Worm (Caenorhabditis elegans) whole organism, L3 larva: ENCODE data around the gene F46B6.2.

Experiments used
- aly-2 ChIP-seq: fragments of 150-350 bp; optimal IDR thresholded peaks from 2 replicates; lab custom pipeline; 2014; ENCODE audit warnings: missing biosample characterization, missing genetic modification characterization
- ama-1 ChIP-seq: fragments of 150-350 bp; optimal IDR thresholded peaks from 2 replicates; lab custom pipeline; 2018
- ceh-82 ChIP-seq: fragments of 150-350 bp; optimal IDR thresholded peaks from 2 replicates; lab custom pipeline; 2014; ENCODE audit warnings: missing biosample characterization, missing genetic modification characterization
- ceh-9 ChIP-seq: sonication (generic microtip); optimal IDR thresholded peaks from 2 replicates; lab custom pipeline; 2018; ENCODE audit warnings: missing biosample characterization, missing genetic modification characterization
- daf-12 ChIP-seq: fragments of 150-350 bp; optimal IDR thresholded peaks from 2 replicates; lab custom pipeline; 2014; ENCODE audit warnings: missing biosample characterization, missing genetic modification reagents, missing genetic modification characterization
- egl-5 ChIP-seq: fragments of 150-350 bp; optimal IDR thresholded peaks from 2 replicates; lab custom pipeline; 2017; ENCODE audit warnings: missing biosample characterization, missing genetic modification reagents, missing genetic modification characterization, inconsistent platforms
- elt-2 ChIP-seq: sonication (generic microtip); optimal IDR thresholded peaks from 2 replicates; lab custom pipeline; 2016; ENCODE audit warnings: missing genetic modification reagents, mild to moderate bottlenecking, missing genetic modification characterization, missing compliant biosample characterization
- fkh-10 ChIP-seq: sonication (generic microtip); optimal IDR thresholded peaks from 2 replicates; lab custom pipeline; 2017; ENCODE audit warnings: missing biosample characterization, missing genetic modification reagents, missing genetic modification characterization
- fkh-2 ChIP-seq: fragments of 150-350 bp; optimal IDR thresholded peaks from 2 replicates; lab custom pipeline; 2014; ENCODE audit warnings: missing biosample characterization, missing genetic modification reagents, missing genetic modification characterization
- hmg-11 ChIP-seq: sonication (generic microtip); optimal IDR thresholded peaks from 2 replicates; lab custom pipeline; 2016; ENCODE audit warnings: missing genetic modification characterization, missing compliant biosample characterization
- lin-15B ChIP-seq: fragments of 150-350 bp; optimal IDR thresholded peaks from 2 replicates; lab custom pipeline; 2014; ENCODE audit warnings: missing biosample characterization, missing genetic modification characterization
- lin-39 ChIP-seq: fragments of 150-350 bp; optimal IDR thresholded peaks from 2 replicates; lab custom pipeline; 2018; ENCODE audit warnings: missing biosample characterization, missing genetic modification reagents, missing genetic modification characterization
- lsy-12 ChIP-seq: sonication (generic microtip); optimal IDR thresholded peaks from 2 replicates; lab custom pipeline; 2016; ENCODE audit warnings: mild to moderate bottlenecking, missing genetic modification characterization, missing compliant biosample characterization
- mdl-1 ChIP-seq: fragments of 150-350 bp; optimal IDR thresholded peaks from 2 replicates; lab custom pipeline; 2014; ENCODE audit warnings: missing biosample characterization, missing genetic modification characterization
- mml-1 ChIP-seq: fragments of 150-350 bp; sonication (generic microtip); optimal IDR thresholded peaks from 3 replicates; lab custom pipeline; 2014; ENCODE audit warnings: missing biosample characterization, missing genetic modification characterization
- nfya-1 ChIP-seq: sonication (generic microtip); optimal IDR thresholded peaks from 2 replicates; lab custom pipeline; 2017; ENCODE audit warnings: missing genetic modification characterization, mild to moderate bottlenecking, missing compliant biosample characterization, antibody characterized with exemption, moderate library complexity; ENCODE audit not compliant: insufficient read depth
- nhr-11 ChIP-seq: fragments of 150-350 bp; optimal IDR thresholded peaks from 2 replicates; lab custom pipeline; 2014; ENCODE audit warnings: missing biosample characterization, missing genetic modification characterization
- nhr-12 ChIP-seq: fragments of 150-350 bp; optimal IDR thresholded peaks from 2 replicates; lab custom pipeline; 2014; ENCODE audit warnings: missing biosample characterization, missing genetic modification characterization
- nhr-23 ChIP-seq: fragments of 150-350 bp; optimal IDR thresholded peaks from 2 replicates; lab custom pipeline; 2014; ENCODE audit warnings: missing biosample characterization, missing genetic modification reagents, missing genetic modification characterization
- nhr-237 ChIP-seq: fragments of 150-350 bp; optimal IDR thresholded peaks from 2 replicates; lab custom pipeline; 2014; ENCODE audit warnings: missing biosample characterization, missing genetic modification characterization
- nhr-25 ChIP-seq: sonication (generic microtip); optimal IDR thresholded peaks from 2 replicates; lab custom pipeline; 2017; ENCODE audit warnings: missing biosample characterization, missing genetic modification characterization
- nhr-28 ChIP-seq: fragments of 150-350 bp; optimal IDR thresholded peaks from 2 replicates; lab custom pipeline; 2014; ENCODE audit warnings: missing biosample characterization, missing genetic modification characterization
- nhr-43 ChIP-seq: sonication (generic microtip); optimal IDR thresholded peaks from 2 replicates; lab custom pipeline; 2016; ENCODE audit warnings: mild to moderate bottlenecking, missing genetic modification characterization, missing compliant biosample characterization; ENCODE audit not compliant: poor library complexity, severe bottlenecking
- nhr-67 ChIP-seq: fragments of 150-350 bp; optimal IDR thresholded peaks from 2 replicates; lab custom pipeline; 2014; ENCODE audit warnings: missing biosample characterization, missing genetic modification characterization
- nhr-76 ChIP-seq: fragments of 150-350 bp; sonication (generic microtip); optimal IDR thresholded peaks from 5 replicates; lab custom pipeline; 2014; ENCODE audit warnings: missing biosample characterization, missing genetic modification characterization
- pha-4 ChIP-seq: fragments of 150-350 bp; optimal IDR thresholded peaks from 2 replicates; lab custom pipeline; 2014; ENCODE audit warnings: missing biosample characterization, missing genetic modification reagents, missing genetic modification characterization
- pqm-1 ChIP-seq: fragments of 150-350 bp; optimal IDR thresholded peaks from 2 replicates; lab custom pipeline; 2017; ENCODE audit warnings: missing biosample characterization, missing genetic modification characterization, inconsistent platforms
- unc-39 ChIP-seq: sonication (generic microtip); optimal IDR thresholded peaks from 4 replicates; lab custom pipeline; 2017; ENCODE audit warnings: missing biosample characterization, missing genetic modification characterization
- unc-62 ChIP-seq: fragments of 150-350 bp; sonication (generic microtip); optimal IDR thresholded peaks from 4 replicates; lab custom pipeline; 2014; ENCODE audit warnings: missing biosample characterization, missing genetic modification reagents, missing genetic modification characterization
- zag-1 ChIP-seq: fragments of 150-350 bp; optimal IDR thresholded peaks from 2 replicates; lab custom pipeline; 2014; ENCODE audit warnings: missing biosample characterization, missing genetic modification characterization
- ztf-4 ChIP-seq: fragments of 150-350 bp; optimal IDR thresholded peaks from 2 replicates; lab custom pipeline; 2014; ENCODE audit warnings: missing biosample characterization, missing genetic modification characterization

The F46B6.2 gene

DNA sequence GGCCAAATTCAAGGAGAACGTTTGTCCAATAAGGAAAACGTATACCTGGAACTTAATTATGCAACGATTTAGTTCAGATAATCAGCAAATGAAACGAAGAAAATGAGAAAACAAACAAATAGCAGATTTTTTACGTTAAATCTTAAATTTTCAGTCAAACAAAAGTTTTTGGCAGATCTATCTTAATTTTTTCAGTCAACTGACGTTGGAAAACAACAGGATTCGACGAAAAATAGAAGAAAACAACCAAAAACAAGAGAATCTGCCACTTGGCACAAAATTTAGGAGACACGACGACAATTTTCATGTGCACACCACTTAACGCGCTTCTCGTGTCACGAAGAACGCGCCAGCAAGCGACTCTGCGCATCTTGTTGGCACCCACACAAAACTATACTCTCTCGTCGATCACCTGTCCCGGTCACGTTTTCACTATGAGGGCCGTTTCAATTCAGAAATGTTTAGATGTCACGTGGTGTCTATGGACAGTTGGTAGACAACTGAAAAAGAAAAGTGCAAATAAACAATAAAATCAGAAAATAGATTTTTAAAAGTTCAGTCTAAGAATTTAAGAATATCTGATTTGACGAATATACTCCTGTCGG lies 17.7 kb downstream of the F46B6.2 start, which contains the start of gene ztf-7 (continued):
- peak; percentile 73 for TF ChIP-seq pqm-1 (tag; lab: Kevin White, UChicago)
- TF ChIP-seq daf-12 (tag; lab: Kevin White, UChicago), result no peak
- TF ChIP-seq nhr-28 (tag; lab: Kevin White, UChicago), result no peak
- TF ChIP-seq nhr-237 (tag; lab: Kevin White, UChicago), result no peak
- TF ChIP-seq ama-1 (lab: Kevin White, UChicago), result peak; percentile 82
- no peak for TF ChIP-seq nhr-67
- peak; percentile 80 for TF ChIP-seq hmg-11 (tag; lab: Kevin White, UChicago)
- peak; percentile 89 for TF ChIP-seq elt-2 (tag; lab: Kevin White, UChicago)
- peak; percentile 87 for TF ChIP-seq fkh-10
- TF ChIP-seq nfya-1, result peak; percentile 94
- no peak for TF ChIP-seq zag-1 (tag; lab: Kevin White, UChicago)
- TF ChIP-seq ztf-4, result peak; percentile 74
- peak; percentile 97 for TF ChIP-seq nhr-43 (tag; lab: Kevin White, UChicago)

DNA sequence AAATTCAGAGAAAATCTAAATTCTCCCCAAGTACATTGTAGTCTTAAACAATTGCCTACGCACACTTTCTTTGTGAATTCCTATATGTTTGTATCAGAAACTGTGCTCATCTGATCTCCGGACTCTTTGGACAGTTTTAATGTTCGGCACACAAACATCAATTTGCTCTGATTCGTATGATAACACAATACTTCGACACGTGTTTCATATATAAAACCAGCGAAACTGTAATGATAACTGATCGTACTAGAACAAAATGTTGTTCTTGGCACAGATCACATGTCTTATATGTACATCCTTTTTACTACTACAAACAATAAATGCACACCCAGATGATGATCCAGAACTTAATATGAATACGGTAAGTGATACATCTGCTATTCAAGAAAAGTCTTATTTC lies 19.2 kb downstream of the F46B6.2 start, which contains the start of gene lipl-2:
TSS of gene lipl-2 (plus strand) at position 236 of the 400 bp plus-strand sequence.
- TF ChIP-seq pqm-1 (tag; lab: Kevin White, UChicago) (peak; percentile 81), pha-4 (peak; percentile 61), fkh-10 (no peak), elt-2 (tag; lab: Kevin White, UChicago) (peak; percentile 87), ceh-9 (tag; lab: Kevin White, UChicago) (no peak)

- no peak for TF ChIP-seq mml-1 (tag; lab: Kevin White, UChicago)
- peak; percentile 23 for TF ChIP-seq elt-2 (tag; lab: Kevin White, UChicago)
- TF ChIP-seq unc-39 (tag; lab: Kevin White, UChicago), result no peak
Measured at ce11 chrV:9794997-9795396, 22.9 kb downstream of the F46B6.2 start.

ce11 chrV:9796002-9796401 lies 23.9 kb downstream of the F46B6.2 start:
- TF ChIP-seq ama-1 (lab: Kevin White, UChicago) (no peak), nhr-67 (no peak), nhr-76 (tag; lab: Kevin White, UChicago) (no peak), lin-39 (tag; lab: Kevin White, UChicago) (no peak), nhr-28 (tag; lab: Kevin White, UChicago) (no peak), mml-1 (tag; lab: Kevin White, UChicago) (no peak), fkh-2 (tag; lab: Kevin White, UChicago) (no peak), egl-5 (tag; lab: Kevin White, UChicago) (no peak), lin-15B (tag; lab: Kevin White, UChicago) (no peak), ceh-82 (no peak)

ce11 chrV:9796562-9796961 lies 24.5 kb downstream of the F46B6.2 start, which contains the start of gene F46B6.9:
Gene F46B6.9 (plus strand): TSS chrV:9796862.
- no peak for TF ChIP-seq nhr-12 (tag; lab: Kevin White, UChicago)
- TF ChIP-seq nhr-43 (tag; lab: Kevin White, UChicago), result no peak
- no peak for TF ChIP-seq aly-2 (tag; lab: Kevin White, UChicago)
- no peak for TF ChIP-seq nhr-23
- TF ChIP-seq lin-39 (tag; lab: Kevin White, UChicago), result no peak
- no peak for TF ChIP-seq fkh-10
- TF ChIP-seq, all 47 proteins: peak for 0

DNA sequence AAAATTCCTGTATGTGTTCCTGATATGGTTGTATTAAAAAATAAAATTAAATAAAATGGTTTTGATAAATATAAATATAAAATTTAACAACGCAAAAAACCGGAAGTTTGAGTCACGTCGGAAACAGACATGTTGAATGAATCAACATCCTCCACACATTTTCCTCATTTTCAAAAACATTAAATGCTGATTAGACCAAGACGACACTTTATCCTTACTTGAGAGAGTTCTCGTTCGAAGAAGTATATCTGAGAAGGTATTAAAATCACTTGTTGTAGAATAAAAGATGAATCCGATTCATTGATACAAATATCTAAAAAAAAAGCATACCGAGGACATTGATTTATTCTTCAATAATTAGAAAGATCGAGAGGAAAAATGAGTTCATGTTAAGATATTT lies 26.1 kb downstream of the F46B6.2 start:
- TF ChIP-seq lsy-12 (tag; lab: Kevin White, UChicago) (no peak), pqm-1 (tag; lab: Kevin White, UChicago) (no peak), hmg-11 (tag; lab: Kevin White, UChicago) (no peak), nhr-23 (no peak), nhr-237 (tag; lab: Kevin White, UChicago) (no peak), mml-1 (tag; lab: Kevin White, UChicago) (no peak), ztf-4 (no peak), nhr-11 (tag; lab: Kevin White, UChicago) (no peak), fkh-10 (no peak), nhr-25 (tag; lab: Kevin White, UChicago) (no peak), unc-39 (tag; lab: Kevin White, UChicago) (no peak), unc-62 (GFP tag; lab: Kevin White, UChicago) (no peak), mdl-1 (tag; lab: Kevin White, UChicago) (no peak), fkh-2 (tag; lab: Kevin White, UChicago) (no peak), lin-39 (tag; lab: Kevin White, UChicago) (no peak)
